Worm (Caenorhabditis elegans): Measurements from ENCODE around the gene T14G8.6.

T14G8.6 gene

DNA sequence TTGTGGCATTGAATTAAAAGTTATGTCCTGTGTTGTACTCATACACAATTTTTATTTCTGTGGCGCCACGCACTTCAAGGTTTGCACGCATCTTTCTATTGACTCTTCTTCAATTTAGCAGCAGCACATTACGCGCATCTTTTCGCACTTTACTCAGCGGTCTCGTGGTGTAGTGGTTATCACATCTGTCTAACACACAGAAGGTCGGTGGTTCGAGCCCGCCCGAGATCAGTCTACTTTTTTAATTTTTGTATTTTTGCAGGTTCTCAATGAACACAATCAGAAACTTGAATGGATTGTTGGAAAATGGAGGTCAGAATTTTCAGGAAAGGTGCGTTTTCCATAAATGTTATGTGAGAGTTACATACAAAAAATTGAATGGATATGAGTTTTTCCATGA is 19.1 kb downstream of the T14G8.6 start (continued):
- peak; percentile 14 for TF ChIP-seq skn-1 (tag; optimal IDR thresholded peaks at IDR 0.05)
- peak in 1 of 2 experiments; percentile 4 for TF ChIP-seq ztf-11 (tag; optimal IDR thresholded peaks at IDR 0.05)
- peak in 1 of 6 experiments; percentile 16 for TF ChIP-seq elt-3 (tag; optimal IDR thresholded peaks at IDR 0.05)
- TF ChIP-seq rnt-1 (tag; optimal IDR thresholded peaks at IDR 0.05): peak; percentile 71
- no peak for TF ChIP-seq aha-1 (tag; optimal IDR thresholded peaks at IDR 0.05)
- no peak for TF ChIP-seq unc-98 (GFP tag; IDR thresholded peaks at IDR 0.05)
- no peak for TF ChIP-seq ztf-4 (tag; optimal IDR thresholded peaks at IDR 0.05)
- TF ChIP-seq snpc-4 (tag; optimal IDR thresholded peaks at IDR 0.05): no peak
- no peak for TF ChIP-seq mep-1 (tag; optimal IDR thresholded peaks at IDR 0.05)
- peak; percentile 67 for TF ChIP-seq nhr-20 (tag; optimal IDR thresholded peaks at IDR 0.05)
- TF ChIP-seq jun-1 (tag; optimal IDR thresholded peaks at IDR 0.05): no peak
- no peak for TF ChIP-seq lin-15B (tag; optimal IDR thresholded peaks at IDR 0.05)
- peak in 1 of 2 experiments; percentile 51 for TF ChIP-seq mdl-1 (tag; optimal IDR thresholded peaks at IDR 0.05)
- no peak for TF ChIP-seq nhr-237 (tag; optimal IDR thresholded peaks at IDR 0.05)
- no peak for TF ChIP-seq nhr-12 (tag; optimal IDR thresholded peaks at IDR 0.05)
- peak; percentile 20 for TF ChIP-seq fkh-10 (GFP tag; optimal IDR thresholded peaks at IDR 0.05)
- TF ChIP-seq pax-3 (tag; optimal IDR thresholded peaks at IDR 0.05): peak; percentile 28
- no peak for TF ChIP-seq C04F5.9 (tag; optimal IDR thresholded peaks at IDR 0.05)
- TF ChIP-seq egl-13 (tag; optimal IDR thresholded peaks at IDR 0.05): no peak
- TF ChIP-seq unc-62 (GFP tag; optimal IDR thresholded peaks at IDR 0.05): no peak
- no peak for TF ChIP-seq lin-13 (GFP tag; optimal IDR thresholded peaks at IDR 0.05)
- TF ChIP-seq pqm-1 (tag; optimal IDR thresholded peaks at IDR 0.05): no peak
- 0 out of 2 replicates have a peak, but pooled peaks have one; percentile 39 for TF ChIP-seq ceh-88 (GFP tag; IDR thresholded peaks at IDR 0.05)
- TF ChIP-seq dsc-1 (tag; optimal IDR thresholded peaks at IDR 0.05): peak; percentile 73
- no peak for TF ChIP-seq hlh-17 (GFP tag; optimal IDR thresholded peaks at IDR 0.05; ENCODE audit: borderline replicate concordance)
- TF ChIP-seq ces-1 (GFP tag; optimal IDR thresholded peaks at IDR 0.05): no peak
- TF ChIP-seq nhr-71 (tag; optimal IDR thresholded peaks at IDR 0.05): peak; percentile 68
- no peak for TF ChIP-seq nhr-77 (tag; optimal IDR thresholded peaks at IDR 0.05)
- TF ChIP-seq tbx-2 (tag; optimal IDR thresholded peaks at IDR 0.05): peak; percentile 43
- TF ChIP-seq nhr-90 (tag; optimal IDR thresholded peaks at IDR 0.05; ENCODE audit: poor library complexity): peak; percentile 66
- TF ChIP-seq nhr-76 (tag; optimal IDR thresholded peaks at IDR 0.05): no peak
- no peak for TF ChIP-seq pag-3 (tag; optimal IDR thresholded peaks at IDR 0.05; ENCODE audit: borderline replicate concordance, insufficient read depth)
- TF ChIP-seq egl-27 (tag; optimal IDR thresholded peaks at IDR 0.05): no peak
- TF ChIP-seq mab-9 (GFP tag; IDR thresholded peaks at IDR 0.05): 0 out of 2 replicates have a peak, but pooled peaks have one; percentile 28
- peak; percentile 55 for TF ChIP-seq lir-3 (tag; optimal IDR thresholded peaks at IDR 0.05; ENCODE audit: poor library complexity)
- peak; percentile 36 to 54 for TF ChIP-seq lsy-2 (tag; optimal IDR thresholded peaks at IDR 0.05)
- TF ChIP-seq tlp-1 (tag; optimal IDR thresholded peaks at IDR 0.05): no peak
- no peak for TF ChIP-seq nhr-11 (tag; optimal IDR thresholded peaks at IDR 0.05)
- no peak for TF ChIP-seq Y116A8C.19 (tag; optimal IDR thresholded peaks at IDR 0.05; ENCODE audit: borderline replicate concordance)
- no peak for TF ChIP-seq unc-86 (tag; optimal IDR thresholded peaks at IDR 0.05)
- TF ChIP-seq sup-37 (GFP tag; optimal IDR thresholded peaks at IDR 0.05): no peak
- TF ChIP-seq swsn-7 (tag; optimal IDR thresholded peaks at IDR 0.05): peak; percentile 58
- no peak for TF ChIP-seq aly-2 (tag; optimal IDR thresholded peaks at IDR 0.05)
- TF ChIP-seq nhr-84 (tag; optimal IDR thresholded peaks at IDR 0.05): no peak
- no peak for TF ChIP-seq alr-1 (tag; optimal IDR thresholded peaks at IDR 0.05; ENCODE audit: borderline replicate concordance)
- peak; percentile 78 for TF ChIP-seq snu-23 (GFP tag; optimal IDR thresholded peaks at IDR 0.05)
- peak; percentile 76 for TF ChIP-seq nhr-85 (tag)
- no peak for TF ChIP-seq ceh-90 (tag; optimal IDR thresholded peaks at IDR 0.05)
- TF ChIP-seq dpl-1 (GFP tag; optimal IDR thresholded peaks at IDR 0.05): peak in 1 of 3 experiments; percentile 2
- TF ChIP-seq efl-3 (GFP tag; optimal IDR thresholded peaks at IDR 0.05): no peak
- no peak for TF ChIP-seq irx-1 (tag; optimal IDR thresholded peaks at IDR 0.05)
- no peak for TF ChIP-seq ceh-63 (GFP tag; optimal IDR thresholded peaks at IDR 0.05)
- peak; percentile 63 for TF ChIP-seq unc-130 (tag; optimal IDR thresholded peaks at IDR 0.05)

All from whole organism, L1 larva.